Worm (Caenorhabditis elegans) whole organism, L1 larva: ENCODE measurements around the gene T13H5.1.

Experiments
- aha-1 ChIP-seq: fragments of 150-350 bp; optimal IDR thresholded peaks from 2 replicates; lab custom pipeline; 2014; ENCODE audit warnings: missing biosample characterization, missing genetic modification characterization
- ceh-88 ChIP-seq: fragments of 200-800 bp; sonication (Bioruptor generic); IDR thresholded peaks from 2 replicates; pipeline ENCODE4 v1.3.6; 2022; ENCODE audit warnings: missing genetic modification characterization, missing compliant biosample characterization
- fos-1 ChIP-seq: fragments of 150-350 bp; optimal IDR thresholded peaks from 2 replicates; lab custom pipeline; 2014; ENCODE audit warnings: missing biosample characterization, missing genetic modification characterization
- jun-1 ChIP-seq: fragments of 150-350 bp; optimal IDR thresholded peaks from 2 replicates; lab custom pipeline; 2014; ENCODE audit warnings: missing biosample characterization, missing genetic modification reagents, missing genetic modification characterization
- rnt-1 ChIP-seq: sonication (generic microtip); optimal IDR thresholded peaks from 2 replicates; lab custom pipeline; 2016; ENCODE audit warnings: mild to moderate bottlenecking, missing genetic modification characterization, moderate library complexity, missing compliant biosample characterization
- unc-98 ChIP-seq: fragments of 200-800 bp; sonication (Bioruptor generic); IDR thresholded peaks from 2 replicates; pipeline ENCODE4 v1.3.6; 2022; ENCODE audit warnings: missing genetic modification characterization, missing compliant biosample characterization

DNA sequence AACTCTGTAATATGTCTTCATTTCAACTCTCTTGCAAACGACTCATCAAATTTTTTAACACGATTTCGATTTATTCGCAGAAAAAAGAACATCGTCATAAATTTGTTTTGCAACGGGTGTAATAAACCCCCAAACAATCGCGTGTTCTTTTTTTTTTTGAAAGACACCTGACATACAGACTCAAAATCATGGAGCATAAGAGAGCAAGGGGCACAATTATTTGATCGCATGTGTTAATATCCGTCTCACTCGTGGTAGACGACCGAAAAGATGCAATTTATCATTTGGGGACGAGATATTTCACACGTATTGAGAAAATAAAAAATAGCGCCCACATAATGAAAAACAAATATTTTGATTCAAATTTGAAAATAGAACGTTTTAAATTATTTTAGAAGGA lies 12.7 kb downstream of the T13H5.1 start:
- no peak for TF ChIP-seq jun-1 (tag; lab: Kevin White, UChicago)
- no peak for TF ChIP-seq unc-98 (GFP tag; lab: Robert Waterston, UW)
- no peak for TF ChIP-seq fos-1
- TF ChIP-seq aha-1 = no peak
- peak; percentile 56 for TF ChIP-seq rnt-1 (tag; lab: Kevin White, UChicago)
- no peak for TF ChIP-seq ceh-88 (GFP tag; lab: Robert Waterston, UW)
